Worm (Caenorhabditis elegans): ENCODE results near the gene rbm-25.

DNA sequence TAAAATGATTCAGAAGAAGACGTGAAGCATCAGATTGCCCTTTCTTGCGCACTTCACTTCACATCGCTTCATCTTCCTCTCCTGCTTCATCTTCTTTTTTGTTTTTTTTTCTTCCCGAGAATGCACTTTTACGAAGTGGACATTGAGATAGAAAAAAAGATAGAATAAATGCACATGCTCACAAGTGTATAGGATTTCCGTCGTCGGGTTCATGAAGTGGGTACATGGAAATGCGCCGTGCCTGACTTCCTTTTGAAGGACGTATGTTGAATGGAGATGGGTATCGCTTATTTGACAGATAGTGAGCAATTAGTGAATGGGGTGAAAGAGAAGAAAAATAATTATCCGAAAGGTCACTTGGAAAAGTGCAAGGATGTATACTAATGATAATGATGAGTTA, 32.1 kb downstream of the rbm-25 start:
- TF ChIP-seq ceh-2 (tag; optimal IDR thresholded peaks at IDR 0.05) (no peak), ama-1 (optimal IDR thresholded peaks at IDR 0.05) (no peak), dve-1 (tag; optimal IDR thresholded peaks at IDR 0.05) (no peak), lin-11 (tag; optimal IDR thresholded peaks at IDR 0.05) (no peak), pag-3 (tag; optimal IDR thresholded peaks at IDR 0.05; ENCODE audit: borderline replicate concordance) (no peak), fkh-10 (GFP tag; optimal IDR thresholded peaks at IDR 0.05) (no peak), unc-42 (tag; optimal IDR thresholded peaks at IDR 0.05) (no peak), nhr-11 (tag; optimal IDR thresholded peaks at IDR 0.05) (no peak), T23F11.4 (GFP tag; optimal IDR thresholded peaks at IDR 0.05) (no peak), ceh-24 (tag; optimal IDR thresholded peaks at IDR 0.05) (no peak), mec-3 (tag; optimal IDR thresholded peaks at IDR 0.05; ENCODE audit: borderline replicate concordance) (no peak)

Data from whole organism, late embryonic.